Worm (Caenorhabditis elegans) whole organism, L3 larva: ENCODE data around the gene Y62F5A.12.

Experiments used
- fos-1 ChIP-seq: fragments of 150-350 bp; optimal IDR thresholded peaks from 2 replicates; lab custom pipeline; 2014; ENCODE audit warnings: missing biosample characterization, missing genetic modification characterization
- mdl-1 ChIP-seq: fragments of 150-350 bp; optimal IDR thresholded peaks from 2 replicates; lab custom pipeline; 2014; ENCODE audit warnings: missing biosample characterization, missing genetic modification characterization
- nhr-11 ChIP-seq: fragments of 150-350 bp; optimal IDR thresholded peaks from 2 replicates; lab custom pipeline; 2014; ENCODE audit warnings: missing biosample characterization, missing genetic modification characterization

DNA sequence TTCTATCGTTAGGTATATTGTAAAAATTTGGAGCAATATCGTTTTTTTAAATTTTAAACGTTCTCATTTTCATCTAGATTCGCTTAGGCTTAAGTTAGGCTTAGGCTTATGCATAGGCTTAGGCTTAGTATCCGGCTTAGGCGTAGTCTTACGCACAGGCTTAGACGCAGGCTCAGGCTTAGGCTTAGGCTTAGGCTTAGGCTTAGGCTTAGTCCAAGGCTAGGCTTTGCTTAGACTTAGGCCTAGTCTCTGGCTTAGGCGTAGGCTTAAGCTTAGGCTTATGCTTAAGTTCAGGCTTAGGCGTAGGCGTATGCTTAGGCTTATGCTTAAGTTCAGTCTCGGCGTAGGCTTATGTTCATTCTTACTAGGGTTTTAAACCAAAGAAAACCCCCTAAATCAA lies 30.5 kb downstream of the Y62F5A.12 start:
- TF ChIP-seq fos-1 = no peak
- no peak for TF ChIP-seq nhr-11 (tag; lab: Kevin White, UChicago)
- no peak for TF ChIP-seq mdl-1
